Worm (Caenorhabditis elegans): ENCODE data around the gene daao-1.
A peak's percentile ranks its signal among the peaks of the same experiment; 100 is the strongest.

daao-1 gene

ce11 chrIV:2597417-2597816, 16.6 kb upstream of the daao-1 start, which contains the start of gene Y69A2AR.47:
Gene Y69A2AR.47, plus strand, starts transcription at chrIV:2597717.
- TF ChIP-seq lir-3 (tag; optimal IDR thresholded peaks at IDR 0.05; ENCODE audit: poor library complexity) (no peak), lin-14 (GFP tag; optimal IDR thresholded peaks at IDR 0.05) (no peak), pag-3 (tag; optimal IDR thresholded peaks at IDR 0.05; ENCODE audit: borderline replicate concordance, insufficient read depth) (no peak), lin-39 (tag; optimal IDR thresholded peaks at IDR 0.05) (no peak), zag-1 (tag; optimal IDR thresholded peaks at IDR 0.05) (no peak), mab-9 (GFP tag; IDR thresholded peaks at IDR 0.05) (no peak), pax-3 (tag; optimal IDR thresholded peaks at IDR 0.05) (no peak), tlp-1 (tag; optimal IDR thresholded peaks at IDR 0.05) (no peak), xbp-1 (tag; optimal IDR thresholded peaks at IDR 0.05) (no peak), fos-1 (tag; optimal IDR thresholded peaks at IDR 0.05) (no peak), Y116A8C.19 (tag; optimal IDR thresholded peaks at IDR 0.05; ENCODE audit: borderline replicate concordance) (no peak), C16A3.4 (tag; optimal IDR thresholded peaks at IDR 0.05) (no peak), ceh-63 (GFP tag; optimal IDR thresholded peaks at IDR 0.05) (no peak), lin-35 (GFP tag; optimal IDR thresholded peaks at IDR 0.05) (no peak), snu-23 (GFP tag; optimal IDR thresholded peaks at IDR 0.05) (no peak), unc-30 (tag; optimal IDR thresholded peaks at IDR 0.05) (no peak), nhr-47 (tag; optimal IDR thresholded peaks at IDR 0.05) (no peak), alr-1 (tag; optimal IDR thresholded peaks at IDR 0.05; ENCODE audit: borderline replicate concordance) (no peak), ceh-82 (tag; optimal IDR thresholded peaks at IDR 0.05) (no peak)

- peak; percentile 9 for TF ChIP-seq zag-1 (tag; optimal IDR thresholded peaks at IDR 0.05)
- TF ChIP-seq fkh-4 (tag; optimal IDR thresholded peaks at IDR 0.05; ENCODE audit: borderline replicate concordance), result no peak
- peak; percentile 94 for TF ChIP-seq mep-1 (tag; optimal IDR thresholded peaks at IDR 0.05)
- TF ChIP-seq efl-3 (GFP tag; optimal IDR thresholded peaks at IDR 0.05), result no peak
- peak; percentile 55 for TF ChIP-seq fos-1 (tag; optimal IDR thresholded peaks at IDR 0.05)
- TF ChIP-seq lin-15B (tag; optimal IDR thresholded peaks at IDR 0.05), result peak; percentile 10
- TF ChIP-seq skn-1 (tag; optimal IDR thresholded peaks at IDR 0.05), result peak; percentile 81
- TF ChIP-seq hpl-2 (GFP tag; optimal IDR thresholded peaks at IDR 0.05), result peak; percentile 36
- TF ChIP-seq ztf-4 (tag; optimal IDR thresholded peaks at IDR 0.05), result peak; percentile 75
- no peak for TF ChIP-seq unc-30 (tag; optimal IDR thresholded peaks at IDR 0.05)
- peak; percentile 90 for TF ChIP-seq rnt-1 (tag; optimal IDR thresholded peaks at IDR 0.05)
- TF ChIP-seq ceh-90 (tag; optimal IDR thresholded peaks at IDR 0.05), result no peak
- no peak for TF ChIP-seq tlp-1 (tag; optimal IDR thresholded peaks at IDR 0.05)
- TF ChIP-seq nhr-76 (tag; optimal IDR thresholded peaks at IDR 0.05), result no peak
- TF ChIP-seq ztf-11 (tag; optimal IDR thresholded peaks at IDR 0.05), result no peak
- TF ChIP-seq hlh-4 (tag; optimal IDR thresholded peaks at IDR 0.05), result no peak
- peak; percentile 95 for TF ChIP-seq lin-14 (GFP tag; optimal IDR thresholded peaks at IDR 0.05)
- peak; percentile 89 for TF ChIP-seq lin-13 (GFP tag; optimal IDR thresholded peaks at IDR 0.05)
- TF ChIP-seq unc-86 (tag; optimal IDR thresholded peaks at IDR 0.05), result peak; percentile 93
- TF ChIP-seq sptf-1 (tag; optimal IDR thresholded peaks at IDR 0.05), result no peak
- TF ChIP-seq ceh-82 (tag; optimal IDR thresholded peaks at IDR 0.05), result peak; percentile 51 to 80 (median 68)
- TF ChIP-seq lir-3 (tag; optimal IDR thresholded peaks at IDR 0.05; ENCODE audit: poor library complexity), result peak; percentile 54
- TF ChIP-seq aly-2 (tag; optimal IDR thresholded peaks at IDR 0.05), result no peak
- no peak for TF ChIP-seq zip-4 (GFP tag; optimal IDR thresholded peaks at IDR 0.05)
- no peak for TF ChIP-seq ceh-63 (GFP tag; optimal IDR thresholded peaks at IDR 0.05)
- no peak for TF ChIP-seq unc-98 (GFP tag; IDR thresholded peaks at IDR 0.05)
- TF ChIP-seq alr-1 (tag; optimal IDR thresholded peaks at IDR 0.05; ENCODE audit: borderline replicate concordance), result no peak
- no peak for TF ChIP-seq ceh-88 (GFP tag; IDR thresholded peaks at IDR 0.05)
- peak; percentile 53 for TF ChIP-seq pax-3 (tag; optimal IDR thresholded peaks at IDR 0.05)
- TF ChIP-seq elt-2 (tag; optimal IDR thresholded peaks at IDR 0.05), result peak; percentile 12
- TF ChIP-seq nhr-47 (tag; optimal IDR thresholded peaks at IDR 0.05), result peak; percentile 88
- peak; percentile 56 for TF ChIP-seq C16A3.4 (tag; optimal IDR thresholded peaks at IDR 0.05)
- TF ChIP-seq elt-3 (tag; optimal IDR thresholded peaks at IDR 0.05), result peak in 2 of 6 experiments; percentile 13 to 24
- TF ChIP-seq ets-5 (GFP tag; IDR thresholded peaks at IDR 0.05), result no peak
- TF ChIP-seq tbx-2 (tag; optimal IDR thresholded peaks at IDR 0.05), result peak; percentile 86
- TF ChIP-seq fkh-8 (tag; optimal IDR thresholded peaks at IDR 0.05), result peak; percentile 85
- TF ChIP-seq nhr-19 (GFP tag; conservative IDR thresholded peaks at IDR 0.05), result peak; percentile 90
- peak; percentile 84 for TF ChIP-seq nhr-85 (tag)
- no peak for TF ChIP-seq vab-15 (tag; optimal IDR thresholded peaks at IDR 0.05)
- peak; percentile 38 for TF ChIP-seq lin-39 (tag; optimal IDR thresholded peaks at IDR 0.05)
- peak; percentile 74 for TF ChIP-seq xbp-1 (tag; optimal IDR thresholded peaks at IDR 0.05)
- no peak for TF ChIP-seq mab-9 (GFP tag; IDR thresholded peaks at IDR 0.05)
- TF ChIP-seq fkh-10 (GFP tag; optimal IDR thresholded peaks at IDR 0.05), result peak; percentile 17
- no peak for TF ChIP-seq nhr-12 (tag; optimal IDR thresholded peaks at IDR 0.05)
These were observed 14.4 kb upstream of the daao-1 start for ce11 chrIV:2599634-2600033.
